Worm (Caenorhabditis elegans): ENCODE results near the gene F56D2.5.

Gene F56D2.5

DNA sequence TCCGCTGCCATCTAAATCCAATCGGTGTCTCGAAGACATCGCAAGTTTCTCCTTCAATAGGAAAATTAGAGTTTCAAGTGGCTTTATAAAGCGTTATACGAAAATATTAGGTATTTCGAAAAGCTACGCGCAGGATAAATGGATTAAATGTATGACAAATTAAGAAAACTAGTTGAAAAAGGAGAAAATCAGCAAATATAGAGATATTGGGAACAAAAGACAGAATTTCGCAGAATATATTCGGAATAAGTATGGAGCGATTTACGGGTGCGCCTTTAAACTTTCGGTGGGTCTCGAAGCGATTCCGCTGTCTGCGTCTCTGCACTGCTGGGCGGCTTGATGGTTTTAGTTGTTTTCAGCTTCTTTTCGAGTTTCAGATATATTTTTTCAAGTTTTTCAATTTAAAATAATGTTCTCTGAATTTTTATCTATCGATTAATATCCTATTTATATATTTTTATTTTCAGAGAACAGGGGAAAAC is 10.5 kb upstream of the F56D2.5 start, which contains the start of the genes ddx-15 and ucr-1:
TSS of gene ddx-15 (minus strand) at position 51 of the 482 bp plus-strand sequence.
TSS of gene ucr-1 (plus strand) at position 468 of the 482 bp plus-strand sequence.
- TF ChIP-seq unc-62 (GFP tag; optimal IDR thresholded peaks at IDR 0.05) (no peak), nhr-12 (tag; optimal IDR thresholded peaks at IDR 0.05) (no peak), nhr-76 (tag; optimal IDR thresholded peaks at IDR 0.05) (no peak), unc-39 (tag; optimal IDR thresholded peaks at IDR 0.05) (no peak), nhr-28 (tag; optimal IDR thresholded peaks at IDR 0.05) (no peak), ztf-11 (tag; optimal IDR thresholded peaks at IDR 0.05) (no peak), mab-5 (tag; optimal IDR thresholded peaks at IDR 0.05) (no peak), ceh-43 (GFP tag; optimal IDR thresholded peaks at IDR 0.05) (no peak), zip-8 (tag; optimal IDR thresholded peaks at IDR 0.05) (no peak), cnd-1 (tag; optimal IDR thresholded peaks at IDR 0.05) (no peak), mep-1 (tag; optimal IDR thresholded peaks at IDR 0.05) (peak; percentile 71), hlh-1 (tag; optimal IDR thresholded peaks at IDR 0.05) (no peak), flh-1 (GFP tag; optimal IDR thresholded peaks at IDR 0.05) (no peak), M03D4.4 (tag; optimal IDR thresholded peaks at IDR 0.05) (no peak), sptf-1 (tag; optimal IDR thresholded peaks at IDR 0.05) (no peak), tbx-8 (GFP tag; optimal IDR thresholded peaks at IDR 0.05) (no peak), elt-3 (tag; optimal IDR thresholded peaks at IDR 0.05) (no peak), lin-13 (tag; optimal IDR thresholded peaks at IDR 0.05) (peak; percentile 55), ham-2 (GFP tag; optimal IDR thresholded peaks at IDR 0.05) (no peak), drap-1 (GFP tag; optimal IDR thresholded peaks at IDR 0.05) (no peak), nhr-237 (tag; optimal IDR thresholded peaks at IDR 0.05) (no peak), lsy-2 (tag; optimal IDR thresholded peaks at IDR 0.05) (peak; percentile 76), sem-2 (GFP tag; optimal IDR thresholded peaks at IDR 0.05) (no peak), blmp-1 (tag; optimal IDR thresholded peaks at IDR 0.05) (no peak), pha-4 (tag; optimal IDR thresholded peaks at IDR 0.05) (peak; percentile 41), lin-32 (GFP tag; optimal IDR thresholded peaks at IDR 0.05) (no peak), ceh-39 (tag; optimal IDR thresholded peaks at IDR 0.05) (no peak), bed-3 (GFP tag; optimal IDR thresholded peaks at IDR 0.05) (no peak), ces-1 (GFP tag; optimal IDR thresholded peaks at IDR 0.05) (no peak), ceh-83 (GFP tag; optimal IDR thresholded peaks at IDR 0.05) (no peak), snpc-4 (tag; optimal IDR thresholded peaks at IDR 0.05) (no peak), elt-1 (tag; optimal IDR thresholded peaks at IDR 0.05; ENCODE audit: borderline replicate concordance, insufficient read depth) (no peak), mls-2 (tag; optimal IDR thresholded peaks at IDR 0.05) (no peak), unc-120 (tag; optimal IDR thresholded peaks at IDR 0.05; ENCODE audit: poor library complexity, severe bottlenecking) (peak; percentile 20)

DNA sequence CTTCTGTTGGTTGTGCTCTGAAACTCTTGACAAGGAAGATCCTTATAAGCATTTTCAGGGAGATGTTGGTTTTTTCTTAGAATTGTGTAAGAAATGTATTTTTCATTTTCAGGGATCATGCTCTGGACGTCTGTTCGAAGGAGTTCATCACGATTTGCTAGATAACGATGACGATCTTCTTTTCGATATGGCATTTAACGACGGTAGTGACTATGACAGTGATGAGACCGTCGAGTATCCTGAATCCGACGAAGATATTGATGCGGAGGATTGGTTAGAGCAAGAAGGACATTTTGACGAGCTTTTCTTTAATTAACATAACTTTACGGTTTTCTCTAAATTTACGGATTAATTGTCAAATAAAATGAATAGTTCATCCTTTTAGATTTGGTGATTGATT is 7.5 kb upstream of the F56D2.5 start:
- TF ChIP-seq mab-5 (tag; optimal IDR thresholded peaks at IDR 0.05): no peak
- no peak for TF ChIP-seq ham-2 (GFP tag; optimal IDR thresholded peaks at IDR 0.05)
- TF ChIP-seq elt-3 (tag; optimal IDR thresholded peaks at IDR 0.05): no peak
- no peak for TF ChIP-seq flh-1 (GFP tag; optimal IDR thresholded peaks at IDR 0.05)
- TF ChIP-seq mls-2 (tag; optimal IDR thresholded peaks at IDR 0.05): no peak
- no peak for TF ChIP-seq ztf-11 (tag; optimal IDR thresholded peaks at IDR 0.05)
- no peak for TF ChIP-seq cnd-1 (tag; optimal IDR thresholded peaks at IDR 0.05)
- TF ChIP-seq sem-2 (GFP tag; optimal IDR thresholded peaks at IDR 0.05): no peak
- TF ChIP-seq blmp-1 (tag; optimal IDR thresholded peaks at IDR 0.05): no peak
- no peak for TF ChIP-seq M03D4.4 (tag; optimal IDR thresholded peaks at IDR 0.05)
- no peak for TF ChIP-seq zip-8 (tag; optimal IDR thresholded peaks at IDR 0.05)
- TF ChIP-seq nhr-12 (tag; optimal IDR thresholded peaks at IDR 0.05): no peak
- TF ChIP-seq nhr-28 (tag; optimal IDR thresholded peaks at IDR 0.05): no peak

ce11 chrIII:5586925-5587324 is 5.7 kb upstream of the F56D2.5 start, which contains the start of gene F56D2.2:
Gene F56D2.2, plus strand, starts transcription at chrIII:5587263.
- TF ChIP-seq nhr-2 (tag; optimal IDR thresholded peaks at IDR 0.05) (peak; percentile 1), mep-1 (tag; optimal IDR thresholded peaks at IDR 0.05) (peak; percentile 37), lsy-2 (tag; optimal IDR thresholded peaks at IDR 0.05) (no peak)

- TF ChIP-seq M03D4.4 (tag; optimal IDR thresholded peaks at IDR 0.05) (no peak), cnd-1 (tag; optimal IDR thresholded peaks at IDR 0.05) (no peak), unc-39 (tag; optimal IDR thresholded peaks at IDR 0.05) (no peak), nhr-2 (tag; optimal IDR thresholded peaks at IDR 0.05) (no peak), elt-3 (tag; optimal IDR thresholded peaks at IDR 0.05) (no peak), mls-2 (tag; optimal IDR thresholded peaks at IDR 0.05) (no peak), mep-1 (tag; optimal IDR thresholded peaks at IDR 0.05) (no peak), unc-62 (GFP tag; optimal IDR thresholded peaks at IDR 0.05) (no peak), ztf-11 (tag; optimal IDR thresholded peaks at IDR 0.05) (no peak), lin-13 (tag; optimal IDR thresholded peaks at IDR 0.05) (no peak)
Measured at ce11 chrIII:5585711-5586110, 4.5 kb upstream of the F56D2.5 start.

Measured in whole organism, mixed stage, embryonic.